1 fruit fly cellular context compared by ENCODE assay signal in the genomic region with DNA sequence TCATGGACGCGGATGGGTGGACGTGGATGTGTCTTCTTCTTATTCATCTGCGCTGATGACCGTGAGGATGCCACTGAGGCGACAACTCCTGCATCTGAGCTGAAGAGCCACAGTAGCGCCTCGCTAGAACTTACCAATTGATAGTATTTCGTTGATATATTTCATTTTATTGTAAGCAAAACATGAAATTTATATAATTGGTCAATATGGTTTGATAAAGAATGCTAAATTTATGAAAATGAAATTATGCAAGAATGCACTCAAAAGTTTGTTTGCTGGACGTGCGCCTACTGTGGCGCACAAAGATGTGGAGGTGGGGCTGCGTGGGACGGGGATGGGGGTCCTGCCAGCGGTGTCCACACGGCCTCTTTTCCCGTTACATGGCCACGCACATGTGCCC.
TF ChIP-seq lines count a peak whose summit lies in the region.

No protein-coding gene starts in this region.

TF ChIP-seq in whole organism, embryonic, 481 proteins besides CTCF, POLR2A, EP300 and RAD21 (continued from another document and continues in another):
- TF ChIP-seq Sry-β (GFP tag; optimal IDR thresholded peaks at IDR 0.05; lab: Kevin White, UChicago) (no peak), klu (GFP tag; IDR thresholded peaks at IDR 0.05; lab: Robert Waterston, UW) (no peak), CG16779 (GFP tag; IDR thresholded peaks at IDR 0.05; lab: Robert Waterston, UW) (no peak), seq (GFP tag; IDR thresholded peaks at IDR 0.05; lab: Robert Waterston, UW) (no peak), tgo (GFP tag; IDR thresholded peaks at IDR 0.05; lab: Robert Waterston, UW) (no peak; the same call in 2 of the 3 replicates), CG4730 (GFP tag; IDR thresholded peaks at IDR 0.05; lab: Robert Waterston, UW) (no peak), CG17802 (tag; optimal IDR thresholded peaks at IDR 0.05; lab: Kevin White, UChicago) (no peak), CG17359 (tag; optimal IDR thresholded peaks at IDR 0.05; lab: Kevin White, UChicago) (no peak), CG6254 (GFP tag; optimal IDR thresholded peaks at IDR 0.05; lab: Kevin White, UChicago) (no peak), sqz (GFP tag; optimal IDR thresholded peaks at IDR 0.05; lab: Kevin White, UChicago) (no peak), CG10209 (GFP tag; optimal IDR thresholded peaks at IDR 0.05; lab: Kevin White, UChicago) (peak; percentile 31), CG2889 (GFP tag; IDR thresholded peaks at IDR 0.05; lab: Robert Waterston, UW) (no peak), fu2 (GFP tag; optimal IDR thresholded peaks at IDR 0.05; lab: Kevin White, UChicago) (no peak), lilli (GFP tag; optimal IDR thresholded peaks at IDR 0.05; lab: Kevin White, UChicago) (peak; percentile 6), twi (tag; optimal IDR thresholded peaks at IDR 0.05; lab: Kevin White, UChicago) (peak; percentile 37), D (optimal IDR thresholded peaks at IDR 0.05; lab: Kevin White, UChicago) (no peak), D (GFP tag; optimal IDR thresholded peaks at IDR 0.05; lab: Kevin White, UChicago) (peak; percentile 54), lola (GFP tag; optimal IDR thresholded peaks at IDR 0.05; lab: Kevin White, UChicago) (peak in 1 of 3 experiments; percentile 76), slou (GFP tag; optimal IDR thresholded peaks at IDR 0.05; lab: Kevin White, UChicago) (no peak), CG11085 (GFP tag; IDR thresholded peaks at IDR 0.05; lab: Robert Waterston, UW) (no peak), chif (GFP tag; optimal IDR thresholded peaks at IDR 0.05; lab: Kevin White, UChicago) (peak in 1 of 2 experiments; percentile 52), CG13775 (GFP tag; optimal IDR thresholded peaks at IDR 0.05; lab: Kevin White, UChicago) (peak; percentile 34), GATAe (GFP tag; conservative IDR thresholded peaks at IDR 0.05; lab: Robert Waterston, UW) (no peak), Taf1 (GFP tag; IDR thresholded peaks at IDR 0.05; lab: Robert Waterston, UW) (no peak), mld (GFP tag; IDR thresholded peaks at IDR 0.05; lab: Robert Waterston, UW; ENCODE audit: partially characterized antibody) (no peak), CG10543 (GFP tag; optimal IDR thresholded peaks at IDR 0.05; lab: Kevin White, UChicago) (no peak), HmgZ (tag; optimal IDR thresholded peaks at IDR 0.05; lab: Kevin White, UChicago) (no peak), slp2 (GFP tag; optimal IDR thresholded peaks at IDR 0.05; lab: Kevin White, UChicago) (no peak), cg (GFP tag; optimal IDR thresholded peaks at IDR 0.05; lab: Kevin White, UChicago) (no peak), usp (GFP tag; optimal IDR thresholded peaks at IDR 0.05; lab: Kevin White, UChicago) (no peak), fd96Cb (tag; optimal IDR thresholded peaks at IDR 0.05; lab: Kevin White, UChicago) (peak; percentile 45), CG12236 (GFP tag; optimal IDR thresholded peaks at IDR 0.05; lab: Kevin White, UChicago) (no peak), CG7271 (tag; optimal IDR thresholded peaks at IDR 0.05; lab: Kevin White, UChicago) (no peak), Opbp (GFP tag; IDR thresholded peaks at IDR 0.05; lab: Robert Waterston, UW; ENCODE audit: partially characterized antibody) (no peak), sob (GFP tag; IDR thresholded peaks at IDR 0.05; lab: Robert Waterston, UW) (no peak), sc (optimal IDR thresholded peaks at IDR 0.05; lab: Kevin White, UChicago) (no peak), sc (GFP tag; optimal IDR thresholded peaks at IDR 0.05; lab: Kevin White, UChicago) (no peak), H2.0 (GFP tag; IDR thresholded peaks at IDR 0.05; lab: Robert Waterston, UW) (no peak), zfh2 (GFP tag; optimal IDR thresholded peaks at IDR 0.05; lab: Kevin White, UChicago) (no peak), BEAF-32 (GFP tag; optimal IDR thresholded peaks at IDR 0.05; lab: Kevin White, UChicago) (no peak), kni (GFP tag; optimal IDR thresholded peaks at IDR 0.05; lab: Kevin White, UChicago) (no peak), lab (GFP tag; optimal IDR thresholded peaks at IDR 0.05; lab: Kevin White, UChicago) (no peak), Bteb2 (GFP tag; optimal IDR thresholded peaks at IDR 0.05; lab: Kevin White, UChicago) (no peak), CG1647 (GFP tag; optimal IDR thresholded peaks at IDR 0.05; lab: Kevin White, UChicago) (no peak), CG6654 (GFP tag; optimal IDR thresholded peaks at IDR 0.05; lab: Kevin White, UChicago) (no peak), CG9932 (GFP tag; IDR thresholded peaks at IDR 0.05; lab: Robert Waterston, UW) (no peak), Sry-δ (GFP tag; optimal IDR thresholded peaks at IDR 0.05; lab: Kevin White, UChicago) (no peak), NK7.1 (GFP tag; optimal IDR thresholded peaks at IDR 0.05; lab: Kevin White, UChicago) (no peak), D19B (GFP tag; optimal IDR thresholded peaks at IDR 0.05; lab: Kevin White, UChicago) (no peak), abd-A (tag; optimal IDR thresholded peaks at IDR 0.05; lab: Kevin White, UChicago) (no peak), CG32772 (GFP tag; IDR thresholded peaks at IDR 0.05; lab: Robert Waterston, UW) (no peak), CG9797 (GFP tag; optimal IDR thresholded peaks at IDR 0.05; lab: Kevin White, UChicago) (no peak), Asciz (GFP tag; optimal IDR thresholded peaks at IDR 0.05; lab: Kevin White, UChicago) (no peak), B-H2 (GFP tag; optimal IDR thresholded peaks at IDR 0.05; lab: Kevin White, UChicago) (no peak), bab2 (GFP tag; optimal IDR thresholded peaks at IDR 0.05; lab: Kevin White, UChicago) (no peak), ara (GFP tag; IDR thresholded peaks at IDR 0.05; lab: Robert Waterston, UW) (peak; percentile 73), chn (GFP tag; optimal IDR thresholded peaks at IDR 0.05; lab: Kevin White, UChicago) (peak; percentile 53), HmgD (GFP tag; optimal IDR thresholded peaks at IDR 0.05; lab: Kevin White, UChicago) (no peak), Nf-YC (tag; optimal IDR thresholded peaks at IDR 0.05; lab: Kevin White, UChicago) (no peak), Mes4 (GFP tag; optimal IDR thresholded peaks at IDR 0.05; lab: Kevin White, UChicago) (no peak), Adf1 (GFP tag; IDR thresholded peaks at IDR 0.05; lab: Robert Waterston, UW) (no peak; the same call in 1 of the 2 replicates), CG1602 (GFP tag; optimal IDR thresholded peaks at IDR 0.05; lab: Kevin White, UChicago) (peak; percentile 7), ttk (GFP tag; IDR thresholded peaks at IDR 0.05; lab: Robert Waterston, UW) (no peak), zen2 (GFP tag; IDR thresholded peaks at IDR 0.05; lab: Robert Waterston, UW; ENCODE audit: partially characterized antibody) (no peak), Mad (GFP tag; optimal IDR thresholded peaks at IDR 0.05; lab: Kevin White, UChicago) (no peak), dimm (GFP tag; IDR thresholded peaks at IDR 0.05; lab: Robert Waterston, UW) (no peak), gfzf (GFP tag; optimal IDR thresholded peaks at IDR 0.05; lab: Kevin White, UChicago) (no peak), Dp (GFP tag; optimal IDR thresholded peaks at IDR 0.05; lab: Kevin White, UChicago) (no peak), CG32767 (GFP tag; IDR thresholded peaks at IDR 0.05; lab: Robert Waterston, UW) (no peak), so (GFP tag; IDR thresholded peaks at IDR 0.05; lab: Robert Waterston, UW) (no peak), pzg (GFP tag; optimal IDR thresholded peaks at IDR 0.05; lab: Kevin White, UChicago) (no peak), CG5245 (GFP tag; optimal IDR thresholded peaks at IDR 0.05; lab: Kevin White, UChicago) (no peak), CG10654 (GFP tag; optimal IDR thresholded peaks at IDR 0.05; lab: Kevin White, UChicago) (no peak), Poxn (GFP tag; IDR thresholded peaks at IDR 0.05; lab: Robert Waterston, UW) (no peak), E2f1 (GFP tag; IDR thresholded peaks at IDR 0.05; lab: Robert Waterston, UW) (no peak), sr (GFP tag; IDR thresholded peaks at IDR 0.05; lab: Robert Waterston, UW) (no peak), peb (GFP tag; IDR thresholded peaks at IDR 0.05; lab: Robert Waterston, UW) (no peak), zen (tag; optimal IDR thresholded peaks at IDR 0.05; lab: Kevin White, UChicago) (peak; percentile 16), sim (GFP tag; IDR thresholded peaks at IDR 0.05; lab: Robert Waterston, UW) (no peak), lmd (GFP tag; IDR thresholded peaks at IDR 0.05; lab: Robert Waterston, UW) (0 out of 2 replicates have a peak, but pooled peaks have one; percentile 27), Dek (tag; optimal IDR thresholded peaks at IDR 0.05; lab: Kevin White, UChicago) (no peak), salm (tag; optimal IDR thresholded peaks at IDR 0.05; lab: Kevin White, UChicago) (no peak), grau (tag; optimal IDR thresholded peaks at IDR 0.05; lab: Kevin White, UChicago) (peak; percentile 98), CG11504 (tag; optimal IDR thresholded peaks at IDR 0.05; lab: Kevin White, UChicago) (no peak), stwl (tag; optimal IDR thresholded peaks at IDR 0.05; lab: Kevin White, UChicago) (peak; percentile 9), C15 (GFP tag; IDR thresholded peaks at IDR 0.05; lab: Robert Waterston, UW) (no peak), run (tag; optimal IDR thresholded peaks at IDR 0.05; lab: Kevin White, UChicago) (no peak), Ptx1 (GFP tag; IDR thresholded peaks at IDR 0.05; lab: Robert Waterston, UW) (peak; percentile 22; the same call in 1 of the 2 replicates), ab (GFP tag; optimal IDR thresholded peaks at IDR 0.05; lab: Kevin White, UChicago) (no peak), CG12299 (tag; optimal IDR thresholded peaks at IDR 0.05; lab: Kevin White, UChicago) (no peak), gcm (GFP tag; optimal IDR thresholded peaks at IDR 0.05; lab: Kevin White, UChicago) (peak; percentile 26), Rx (GFP tag; IDR thresholded peaks at IDR 0.05; lab: Robert Waterston, UW) (no peak), CG15601 (tag; optimal IDR thresholded peaks at IDR 0.05; lab: Kevin White, UChicago) (peak; percentile 41), CG13296 (GFP tag; optimal IDR thresholded peaks at IDR 0.05; lab: Kevin White, UChicago) (no peak), Sin3A (optimal IDR thresholded peaks at IDR 0.05; lab: Kevin White, UChicago) (no peak), CG11247 (GFP tag; IDR thresholded peaks at IDR 0.05; lab: Robert Waterston, UW) (no peak), BtbVII (GFP tag; optimal IDR thresholded peaks at IDR 0.05; lab: Kevin White, UChicago) (no peak), Meics (GFP tag; optimal IDR thresholded peaks at IDR 0.05; lab: Kevin White, UChicago) (no peak), CG8089 (GFP tag; optimal IDR thresholded peaks at IDR 0.05; lab: Kevin White, UChicago) (no peak), Aef1 (GFP tag; IDR thresholded peaks at IDR 0.05; lab: Robert Waterston, UW) (no peak), Fer3 (tag; optimal IDR thresholded peaks at IDR 0.05; lab: Kevin White, UChicago) (no peak), yki (optimal IDR thresholded peaks at IDR 0.05; lab: Kevin White, UChicago) (no peak), CG13894 (tag; optimal IDR thresholded peaks at IDR 0.05; lab: Kevin White, UChicago) (no peak), Doc3 (GFP tag; IDR thresholded peaks at IDR 0.05; lab: Robert Waterston, UW; ENCODE audit: partially characterized antibody) (no peak), Doc2 (GFP tag; IDR thresholded peaks at IDR 0.05; lab: Robert Waterston, UW) (no peak), ken (GFP tag; IDR thresholded peaks at IDR 0.05; lab: Robert Waterston, UW) (no peak), NC2α (GFP tag; optimal IDR thresholded peaks at IDR 0.05; lab: Kevin White, UChicago) (no peak), Stat92E (GFP tag; optimal IDR thresholded peaks at IDR 0.05; lab: Kevin White, UChicago) (no peak), CG4424 (GFP tag; optimal IDR thresholded peaks at IDR 0.05; lab: Kevin White, UChicago) (peak; percentile 56), hb (GFP tag; IDR thresholded peaks at IDR 0.05; lab: Robert Waterston, UW; ENCODE audit: partially characterized antibody) (no peak), tna (GFP tag; IDR thresholded peaks at IDR 0.05; lab: Robert Waterston, UW; ENCODE audit: partially characterized antibody) (no peak), CG3407 (GFP tag; optimal IDR thresholded peaks at IDR 0.05; lab: Kevin White, UChicago) (no peak), bowl (GFP tag; IDR thresholded peaks at IDR 0.05; lab: Robert Waterston, UW) (no peak), dan (GFP tag; IDR thresholded peaks at IDR 0.05; lab: Robert Waterston, UW) (0 out of 2 replicates have a peak, but pooled peaks have one; percentile 37), Gsc (GFP tag; IDR thresholded peaks at IDR 0.05; lab: Robert Waterston, UW) (no peak), fd64A (GFP tag; optimal IDR thresholded peaks at IDR 0.05; lab: Kevin White, UChicago) (no peak), ash1 (GFP tag; optimal IDR thresholded peaks at IDR 0.05; lab: Kevin White, UChicago) (no peak), Myb (GFP tag; optimal IDR thresholded peaks at IDR 0.05; lab: Kevin White, UChicago) (no peak), CG42726 (GFP tag; IDR thresholded peaks at IDR 0.05; lab: Robert Waterston, UW; ENCODE audit: partially characterized antibody) (no peak), ham (GFP tag; IDR thresholded peaks at IDR 0.05; lab: Robert Waterston, UW) (no peak), Jarid2 (GFP tag; optimal IDR thresholded peaks at IDR 0.05; lab: Kevin White, UChicago) (no peak), Elba2 (GFP tag; optimal IDR thresholded peaks at IDR 0.05; lab: Kevin White, UChicago) (no peak), pho (GFP tag; optimal IDR thresholded peaks at IDR 0.05; lab: Kevin White, UChicago) (no peak), ATbp (GFP tag; optimal IDR thresholded peaks at IDR 0.05; lab: Kevin White, UChicago) (no peak), sisA (GFP tag; IDR thresholded peaks at IDR 0.05; lab: Robert Waterston, UW) (no peak), CG10431 (GFP tag; optimal IDR thresholded peaks at IDR 0.05; lab: Kevin White, UChicago) (no peak), crc (GFP tag; optimal IDR thresholded peaks at IDR 0.05; lab: Kevin White, UChicago) (no peak), ap (GFP tag; IDR thresholded peaks at IDR 0.05; lab: Robert Waterston, UW) (no peak), dysf (GFP tag; IDR thresholded peaks at IDR 0.05; lab: Robert Waterston, UW) (no peak), unpg (GFP tag; optimal IDR thresholded peaks at IDR 0.05; lab: Kevin White, UChicago) (peak; percentile 49), tio (GFP tag; optimal IDR thresholded peaks at IDR 0.05; lab: Kevin White, UChicago) (no peak), CG17829 (tag; optimal IDR thresholded peaks at IDR 0.05; lab: Kevin White, UChicago) (peak; percentile 65), CG17361 (GFP tag; IDR thresholded peaks at IDR 0.05; lab: Robert Waterston, UW) (peak; percentile 49; the same call in 1 of the 3 replicates), scrt (GFP tag; optimal IDR thresholded peaks at IDR 0.05; lab: Kevin White, UChicago) (no peak)
